Worm (Caenorhabditis elegans) whole organism, L4 larva: ENCODE data around the gene taf-8.
A peak's percentile ranks its signal among the peaks of the same experiment; 100 is the strongest.

Experiments
- Y48G9A.11 ChIP-seq: fragments of 200-800 bp; sonication (Bioruptor generic); IDR thresholded peaks from 2 replicates; pipeline ENCODE4 v1.3.6; 2022; ENCODE audit warnings: missing genetic modification reagents, missing genetic modification characterization, missing compliant biosample characterization
- dpl-1 ChIP-seq: fragments of 150-350 bp; optimal IDR thresholded peaks from 2 replicates; lab custom pipeline; 2014; ENCODE audit warnings: missing biosample characterization, missing genetic modification reagents, missing genetic modification characterization
- lin-38 ChIP-seq: fragments of 200-800 bp; sonication (Bioruptor generic); IDR thresholded peaks from 2 replicates; pipeline ENCODE4 v1.3.6; 2022; ENCODE audit warnings: missing genetic modification reagents, missing genetic modification characterization, missing compliant biosample characterization
- lsy-2 ChIP-seq, 2 experiments: fragments of 150-350 bp in 1 of 2; sonication (generic microtip) in 1 of 2; optimal IDR thresholded peaks; 2 replicates each; lab custom pipeline; 2014 to 2017; ENCODE audit warnings: missing biosample characterization in 2 of 2, missing genetic modification characterization in 2 of 2
- snpc-1.2 ChIP-seq: fragments of 200-800 bp; sonication (Bioruptor generic); IDR thresholded peaks from 2 replicates; pipeline ENCODE4 v1.3.6; 2022; ENCODE audit warnings: missing genetic modification reagents, missing genetic modification characterization, missing compliant biosample characterization
- unc-62 ChIP-seq, 3 experiments: fragments of 150-350 bp in 1 of 3; sonication (generic microtip); optimal IDR thresholded peaks in 2 of 3; peaks in 1 of 3; 1 replicate in 1 of 3; 2 replicates in 2 of 3; lab custom pipeline; 2014 to 2017; ENCODE audit warnings: missing biosample characterization in 3 of 3, missing genetic modification characterization in 3 of 3, missing genetic modification reagents in 3 of 3, missing genotype in 1 of 3

The taf-8 gene

DNA sequence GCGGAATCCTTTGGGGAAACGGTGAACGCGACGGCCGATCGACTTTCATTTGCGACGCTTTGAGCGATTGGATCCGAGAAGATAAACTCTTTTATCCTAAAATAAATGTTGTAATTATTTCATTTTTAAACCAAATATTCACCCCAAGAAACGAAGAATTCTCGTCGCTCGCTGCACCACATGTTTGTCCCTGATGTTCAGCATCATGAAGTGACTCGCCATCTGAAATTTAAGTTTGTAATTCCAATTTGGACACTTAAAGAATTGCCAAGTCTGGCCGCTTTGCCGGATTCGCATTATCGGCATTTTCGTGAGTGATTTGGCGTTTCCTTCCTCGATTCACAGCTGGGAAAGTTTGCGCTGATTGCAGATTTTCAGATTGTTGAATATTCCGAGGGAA is 48.8 kb downstream of the taf-8 start, which contains the start of gene Y53C12A.6:
TSS of gene Y53C12A.6 (minus strand) at position 101 of the 400 bp plus-strand sequence.
- TF ChIP-seq dpl-1 (GFP tag; lab: Kevin White, UChicago) (no peak), unc-62 (GFP tag; optimal IDR thresholded peaks at IDR 0.05 in 1 of 2; lab: Kevin White, UChicago) (no peak), unc-62 (tag; optimal IDR thresholded peaks at IDR 0.05; lab: Kevin White, UChicago) (no peak)

DNA sequence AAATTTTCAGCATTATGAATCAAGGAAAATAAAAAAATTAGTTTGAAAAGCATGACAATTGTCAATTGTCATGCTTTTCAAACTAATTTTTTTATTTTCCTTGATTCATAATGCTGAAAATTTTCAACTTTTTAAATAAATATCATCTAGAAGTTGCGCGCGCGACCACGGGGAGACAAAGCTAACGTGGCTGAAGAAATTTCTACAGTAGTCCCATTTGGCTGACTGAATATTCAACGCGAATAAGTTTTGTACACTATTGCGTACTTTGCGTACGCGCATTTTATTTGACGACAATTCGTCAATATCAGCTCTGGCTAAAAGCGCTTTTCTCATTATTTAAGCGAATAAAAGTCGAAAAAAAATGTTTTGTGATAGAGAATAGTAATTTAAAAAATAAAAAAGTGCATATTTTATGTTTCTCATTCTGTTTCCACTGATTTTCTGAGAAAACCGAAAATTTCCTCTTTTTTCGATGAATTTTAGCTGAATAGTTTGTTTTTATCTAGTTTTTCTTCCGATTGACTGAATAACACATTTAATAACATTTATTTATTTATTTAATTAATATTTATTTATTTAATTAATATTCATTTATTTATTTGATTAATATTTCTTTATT is 49.6 kb downstream of the taf-8 start, which contains the start of gene Y53C12A.11:
TSS of gene Y53C12A.11 (minus strand) at position 68 of the 622 bp plus-strand sequence.
- TF ChIP-seq lsy-2 (tag; optimal IDR thresholded peaks at IDR 0.05; lab: Kevin White, UChicago) = peak in 1 of 2 experiments; percentile 36
- 0 out of 2 replicates have a peak, but pooled peaks have one; percentile 24 for TF ChIP-seq snpc-1.2
- peak; percentile 86 for TF ChIP-seq Y48G9A.11
- peak; percentile 77 for TF ChIP-seq lin-38 (GFP tag; lab: Robert Waterston, UW)
- TF ChIP-seq, all 104 proteins: peak for 4; not testable (repeated sequence) for 100
